Worm (Caenorhabditis elegans) whole organism, late embryonic: ENCODE data around the gene gpa-17.

ENCODE experiments used
- Y22D7AL.16 ChIP-seq: sonication (generic microtip); optimal IDR thresholded peaks from 2 replicates; lab custom pipeline; 2016; ENCODE audit warnings: missing genetic modification characterization, missing compliant biosample characterization
- ceh-19 ChIP-seq: fragments of 200-800 bp; sonication (Bioruptor generic); optimal IDR thresholded peaks from 2 replicates; lab custom pipeline; 2018; ENCODE audit warnings: mild to moderate bottlenecking, missing genetic modification characterization, missing compliant biosample characterization
- dmd-4 ChIP-seq: sonication (generic microtip); optimal IDR thresholded peaks from 2 replicates; lab custom pipeline; 2016; ENCODE audit warnings: borderline replicate concordance, missing genetic modification characterization, missing compliant biosample characterization
- rnt-1 ChIP-seq: sonication (generic microtip); optimal IDR thresholded peaks from 2 replicates; lab custom pipeline; 2016; ENCODE audit warnings: missing genetic modification characterization, missing compliant biosample characterization

DNA sequence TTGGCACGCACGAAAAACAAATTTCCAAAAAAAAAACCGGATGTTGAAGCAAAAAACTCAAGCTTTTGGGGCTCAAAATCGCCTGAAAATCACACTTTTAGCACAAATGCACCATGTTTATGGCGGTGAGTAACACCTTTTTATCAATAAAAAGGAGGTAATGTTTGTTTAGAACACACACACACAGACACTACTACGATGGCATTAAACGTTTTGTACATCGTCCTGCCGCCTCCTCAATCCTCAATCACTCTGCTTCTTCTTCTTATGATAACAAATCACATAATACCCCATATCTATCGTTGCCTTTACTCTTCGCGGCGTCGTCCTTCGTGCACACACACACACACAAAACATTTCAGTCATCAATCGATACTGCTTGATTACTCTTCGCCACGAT is at the start of gene gpa-17:
- TF ChIP-seq dmd-4 (tag; lab: Kevin White, UChicago) (no peak), ceh-19 (GFP tag; lab: Kevin White, UChicago) (no peak), Y22D7AL.16 (tag; lab: Kevin White, UChicago) (no peak), rnt-1 (tag; lab: Kevin White, UChicago) (no peak)
